Worm (Caenorhabditis elegans) whole organism, L4/young adult: ENCODE measurements around the gene lin-15B.

Source experiments
- dao-5 ChIP-seq: sonication (generic microtip); optimal IDR thresholded peaks from 2 replicates; lab custom pipeline; 2016; ENCODE audit warnings: missing genotype, missing genetic modification characterization, moderate library complexity, missing compliant biosample characterization
- him-1 ChIP-seq: sonication (generic microtip); optimal IDR thresholded peaks from 2 replicates; lab custom pipeline; 2016; ENCODE audit warnings: missing genotype, missing genetic modification reagents, missing genetic modification characterization, missing compliant biosample characterization

DNA sequence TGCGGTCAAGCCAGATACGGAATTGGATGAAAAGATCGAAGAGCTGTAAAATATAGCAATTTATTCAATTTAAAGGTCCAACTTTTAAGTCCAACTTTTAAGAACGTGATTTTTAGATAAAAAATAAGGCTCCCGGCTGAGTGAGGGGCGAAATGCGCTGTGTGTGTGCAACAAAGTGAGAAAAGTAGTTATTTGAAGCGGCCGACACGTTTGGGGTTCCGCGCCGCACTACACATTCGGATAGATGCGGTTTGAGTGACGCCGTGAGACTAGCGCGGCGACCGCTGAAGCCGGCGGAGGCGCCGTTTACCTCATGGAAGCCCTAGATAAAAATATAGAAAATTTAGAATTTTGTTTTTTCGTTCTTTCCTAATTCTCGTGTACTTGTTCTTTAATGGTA, 44.9 kb downstream of the lin-15B start:
- TF ChIP-seq him-1 (tag; lab: Kevin White, UChicago) = no peak
- no peak for TF ChIP-seq dao-5 (tag; lab: Kevin White, UChicago)
